Fruit fly (Drosophila melanogaster) whole organism, embryonic: ENCODE data around the gene BG642163.
A peak's percentile ranks its signal among the peaks of the same experiment; 100 is the strongest.

Experiments
- Antp ChIP-seq: fragments of 200-800 bp; sonication (Bioruptor generic); optimal IDR thresholded peaks from 3 replicates; lab custom pipeline; 2016; ENCODE audit warnings: missing biosample characterization, missing genetic modification characterization
- Bgb ChIP-seq: fragments of 200-800 bp; sonication (Bioruptor generic); IDR thresholded peaks from 2 replicates; pipeline ENCODE4 v1.3.6; 2022; ENCODE audit warnings: missing biosample characterization, missing genetic modification characterization; ENCODE audit not compliant: partially characterized antibody
- CG10543 ChIP-seq: fragments of 200-800 bp; sonication (Bioruptor generic); optimal IDR thresholded peaks from 3 replicates; lab custom pipeline; 2017; ENCODE audit warnings: missing biosample characterization, mild to moderate bottlenecking, missing genetic modification characterization, moderate library complexity
- CG11247 ChIP-seq: fragments of 200-800 bp; sonication (Bioruptor generic); IDR thresholded peaks from 2 replicates; pipeline ENCODE4 v1.3.6; 2022; ENCODE audit warnings: missing biosample characterization, missing genetic modification characterization
- CG12219 ChIP-seq: fragments of 200-800 bp; sonication (Bioruptor generic); optimal IDR thresholded peaks from 3 replicates; lab custom pipeline; 2018; ENCODE audit warnings: missing biosample characterization, mild to moderate bottlenecking, missing genetic modification characterization
- CG12391 ChIP-seq: fragments of 200-800 bp; sonication (Bioruptor generic); optimal IDR thresholded peaks from 3 replicates; lab custom pipeline; 2018; ENCODE audit warnings: missing biosample characterization, mild to moderate bottlenecking, missing genetic modification characterization, moderate library complexity
- CG13287 ChIP-seq: fragments of 200-800 bp; sonication (Bioruptor generic); IDR thresholded peaks from 2 replicates; pipeline ENCODE4 v1.3.6; 2022; ENCODE audit warnings: missing biosample characterization, missing genetic modification characterization; ENCODE audit not compliant: partially characterized antibody
- CG13624 ChIP-seq: fragments of 200-800 bp; sonication (Bioruptor generic); optimal IDR thresholded peaks from 2 replicates; lab custom pipeline; 2016; ENCODE audit warnings: missing biosample characterization, missing genetic modification characterization
- CG1529 ChIP-seq: fragments of 200-800 bp; sonication (Bioruptor generic); optimal IDR thresholded peaks from 3 replicates; lab custom pipeline; 2018; ENCODE audit warnings: missing biosample characterization, missing genetic modification characterization
- CG15479 ChIP-seq: fragments of 200-800 bp; sonication (Bioruptor generic); optimal IDR thresholded peaks from 3 replicates; lab custom pipeline; 2019; ENCODE audit warnings: missing biosample characterization, mild to moderate bottlenecking, missing genetic modification characterization, moderate library complexity
- CG17829 ChIP-seq: fragments of 200-800 bp; optimal IDR thresholded peaks from 2 replicates; lab custom pipeline; 2019; ENCODE audit warnings: missing biosample characterization, mild to moderate bottlenecking, missing genetic modification characterization, moderate library complexity
- CG18011 ChIP-seq: fragments of 200-800 bp; sonication (Bioruptor generic); optimal IDR thresholded peaks from 2 replicates; lab custom pipeline; 2017; ENCODE audit warnings: missing biosample characterization, missing genetic modification characterization, mild to moderate bottlenecking, moderate library complexity, missing genotype
- CG31388 ChIP-seq: fragments of 200-800 bp; sonication (Bioruptor generic); optimal IDR thresholded peaks from 2 replicates; lab custom pipeline; 2016; ENCODE audit warnings: missing biosample characterization, missing genetic modification characterization
- CG3726 ChIP-seq: fragments of 200-800 bp; sonication (Bioruptor generic); IDR thresholded peaks from 3 replicates; pipeline ENCODE4, ENCODE4 v1.3.6; 2022; ENCODE audit warnings: missing biosample characterization, missing genetic modification characterization
- CG4424 ChIP-seq: fragments of 200-800 bp; sonication (Bioruptor generic); optimal IDR thresholded peaks from 3 replicates; lab custom pipeline; 2016; ENCODE audit warnings: missing biosample characterization, missing genetic modification characterization
- CG4707 ChIP-seq: fragments of 200-800 bp; sonication (Bioruptor generic); optimal IDR thresholded peaks from 2 replicates; lab custom pipeline; 2018; ENCODE audit warnings: missing biosample characterization, mild to moderate bottlenecking, missing genetic modification characterization, moderate library complexity
- CG4854 ChIP-seq: fragments of 200-800 bp; sonication (Bioruptor generic); optimal IDR thresholded peaks from 2 replicates; lab custom pipeline; 2016; ENCODE audit warnings: missing biosample characterization, missing genetic modification characterization, inconsistent platforms
- CG5180 ChIP-seq: fragments of 200-800 bp; sonication (Bioruptor generic); optimal IDR thresholded peaks from 3 replicates; lab custom pipeline; 2017; ENCODE audit warnings: missing biosample characterization, missing genetic modification characterization, mild to moderate bottlenecking, moderate library complexity, missing genetic modification reagents
- CG5245 ChIP-seq: fragments of 200-800 bp; sonication (Bioruptor generic); optimal IDR thresholded peaks from 3 replicates; lab custom pipeline; 2016; ENCODE audit warnings: missing biosample characterization, missing genetic modification characterization
- CG7987 ChIP-seq: fragments of 200-800 bp; sonication (Bioruptor generic); optimal IDR thresholded peaks from 2 replicates; lab custom pipeline; 2018; ENCODE audit warnings: missing biosample characterization, mild to moderate bottlenecking, missing genetic modification characterization, moderate library complexity
- CG8765 ChIP-seq: fragments of 200-800 bp; sonication (Bioruptor generic); IDR thresholded peaks from 2 replicates; pipeline ENCODE4 v1.3.6; 2022; ENCODE audit warnings: missing biosample characterization, missing genetic modification characterization
- CTCF ChIP-seq: fragments of 200-800 bp; sonication (Bioruptor generic); optimal IDR thresholded peaks from 2 replicates; lab custom pipeline; 2017; ENCODE audit warnings: missing biosample characterization, mild to moderate bottlenecking, missing genetic modification characterization, moderate library complexity
- Chrac-16 ChIP-seq: fragments of 200-800 bp; sonication (Bioruptor generic); optimal IDR thresholded peaks from 3 replicates; lab custom pipeline; 2016; ENCODE audit warnings: missing biosample characterization, missing genetic modification characterization
- CoRest ChIP-seq: fragments of 200-800 bp; sonication (Bioruptor generic); optimal IDR thresholded peaks from 3 replicates; lab custom pipeline; 2018; ENCODE audit warnings: missing biosample characterization, mild to moderate bottlenecking, missing genetic modification characterization, moderate library complexity
- Dbx ChIP-seq: fragments of 200-800 bp; sonication (Bioruptor generic); IDR thresholded peaks from 3 replicates; pipeline ENCODE4 v1.3.6; 2022; ENCODE audit warnings: missing biosample characterization, missing genetic modification characterization
- Deaf1 ChIP-seq: fragments of 200-800 bp; optimal IDR thresholded peaks from 3 replicates; lab custom pipeline; 2019; ENCODE audit warnings: missing biosample characterization, mild to moderate bottlenecking, missing genetic modification characterization, moderate library complexity
- HLH3B ChIP-seq: fragments of 200-800 bp; sonication (Bioruptor generic); IDR thresholded peaks from 2 replicates; pipeline ENCODE4 v1.3.6; 2022; ENCODE audit warnings: missing biosample characterization, missing genetic modification characterization
- HLH4C ChIP-seq: fragments of 200-800 bp; sonication (Bioruptor generic); IDR thresholded peaks from 3 replicates; pipeline ENCODE4 v1.3.6; 2022; ENCODE audit warnings: missing biosample characterization, missing genetic modification characterization; ENCODE audit not compliant: partially characterized antibody
- Max ChIP-seq: fragments of 200-800 bp; sonication (Bioruptor generic); optimal IDR thresholded peaks from 2 replicates; lab custom pipeline; 2016; ENCODE audit warnings: missing biosample characterization, mild to moderate bottlenecking, missing genetic modification characterization
- Med ChIP-seq: fragments of 200-800 bp; sonication (Bioruptor generic); peaks from one replicate; lab custom pipeline; 2016; ENCODE audit warnings: missing biosample characterization, missing genetic modification characterization, mild to moderate bottlenecking, inconsistent platforms, moderate library complexity
- Sin3A ChIP-seq: fragments of >200 bp; optimal IDR thresholded peaks from 2 replicates; lab custom pipeline; 2018
- ara ChIP-seq: fragments of 200-800 bp; sonication (Bioruptor generic); IDR thresholded peaks from 2 replicates; pipeline ENCODE4 v1.3.6; 2022; ENCODE audit warnings: missing biosample characterization, missing genetic modification characterization
- br ChIP-seq: fragments of >200 bp; optimal IDR thresholded peaks from 2 replicates; lab custom pipeline; 2017
- chinmo ChIP-seq: fragments of 200-800 bp; sonication (Bioruptor generic); IDR thresholded peaks from 4 replicates; pipeline ENCODE4 v1.3.6; 2022; ENCODE audit warnings: missing biosample characterization, missing genetic modification characterization; ENCODE audit not compliant: partially characterized antibody
- chm ChIP-seq: fragments of 200-800 bp; sonication (Bioruptor generic); IDR thresholded peaks from 2 replicates; pipeline ENCODE4 v1.3.6; 2022; ENCODE audit warnings: missing biosample characterization, missing genetic modification characterization
- chn ChIP-seq: fragments of 200-800 bp; sonication (Bioruptor generic); optimal IDR thresholded peaks from 2 replicates; lab custom pipeline; 2016; ENCODE audit warnings: missing biosample characterization, missing genetic modification characterization
- crc ChIP-seq: fragments of 200-800 bp; sonication (Bioruptor generic); optimal IDR thresholded peaks from 2 replicates; lab custom pipeline; 2016; ENCODE audit warnings: missing biosample characterization, missing genetic modification characterization
- dimm ChIP-seq: fragments of 200-800 bp; sonication (Bioruptor generic); IDR thresholded peaks from 2 replicates; pipeline ENCODE4 v1.3.6; 2022; ENCODE audit warnings: missing biosample characterization, missing genetic modification characterization
- dmrt11E ChIP-seq: fragments of 200-800 bp; sonication (Bioruptor generic); optimal IDR thresholded peaks from 3 replicates; lab custom pipeline; 2018; ENCODE audit warnings: missing biosample characterization, mild to moderate bottlenecking, missing genetic modification characterization, moderate library complexity
- knrl ChIP-seq: fragments of 200-800 bp; sonication (Bioruptor generic); IDR thresholded peaks from 3 replicates; pipeline ENCODE4 v1.3.6; 2022; ENCODE audit warnings: missing biosample characterization, missing genetic modification characterization; ENCODE audit not compliant: partially characterized antibody
- lbe ChIP-seq: fragments of 200-800 bp; sonication (Bioruptor generic); optimal IDR thresholded peaks from 2 replicates; lab custom pipeline; 2016; ENCODE audit warnings: missing biosample characterization, mild to moderate bottlenecking, missing genetic modification characterization
- maf-S ChIP-seq: fragments of 200-800 bp; sonication (Bioruptor generic); optimal IDR thresholded peaks from 2 replicates; lab custom pipeline; 2016; ENCODE audit warnings: missing biosample characterization, missing genetic modification characterization
- nau ChIP-seq: fragments of 200-800 bp; sonication (Bioruptor generic); optimal IDR thresholded peaks from 3 replicates; lab custom pipeline; 2017; ENCODE audit warnings: missing biosample characterization, mild to moderate bottlenecking, missing genetic modification characterization, missing genetic modification reagents
- pita ChIP-seq: fragments of 200-800 bp; sonication (Bioruptor generic); optimal IDR thresholded peaks from 2 replicates; lab custom pipeline; 2017; ENCODE audit warnings: missing biosample characterization, mild to moderate bottlenecking, missing genetic modification characterization
- ranshi ChIP-seq: fragments of 200-800 bp; sonication (Bioruptor generic); IDR thresholded peaks from 2 replicates; pipeline ENCODE4 v1.3.6; 2022; ENCODE audit warnings: missing biosample characterization, missing genetic modification characterization
- scrt ChIP-seq: fragments of 200-800 bp; sonication (Bioruptor generic); optimal IDR thresholded peaks from 2 replicates; lab custom pipeline; 2018; ENCODE audit warnings: missing biosample characterization, mild to moderate bottlenecking, missing genetic modification characterization, moderate library complexity
- sens ChIP-seq: fragments of 200-800 bp; sonication (Bioruptor generic); peaks from one replicate; lab custom pipeline; 2016; ENCODE audit warnings: missing biosample characterization, missing genetic modification characterization
- seq ChIP-seq: fragments of 200-800 bp; sonication (Bioruptor generic); IDR thresholded peaks from 2 replicates; pipeline ENCODE4 v1.3.6; 2022; ENCODE audit warnings: missing biosample characterization, missing genetic modification characterization
- stwl ChIP-seq: fragments of 200-800 bp; sonication (Bioruptor generic); optimal IDR thresholded peaks from 3 replicates; lab custom pipeline; 2018; ENCODE audit warnings: missing biosample characterization, mild to moderate bottlenecking, missing genetic modification characterization, moderate library complexity
- twi ChIP-seq: fragments of 200-800 bp; optimal IDR thresholded peaks from 2 replicates; lab custom pipeline; 2019; ENCODE audit warnings: missing biosample characterization, mild to moderate bottlenecking, missing genetic modification characterization, moderate library complexity
- usp ChIP-seq: fragments of >200 bp; optimal IDR thresholded peaks from 2 replicates; lab custom pipeline; 2017; ENCODE audit warnings: missing biosample characterization, missing genetic modification characterization
- vfl ChIP-seq: fragments of 200-800 bp; sonication (Bioruptor generic); optimal IDR thresholded peaks from 2 replicates; lab custom pipeline; 2016; ENCODE audit warnings: missing biosample characterization, missing genetic modification characterization
- zfh2 ChIP-seq: fragments of 200-800 bp; sonication (Bioruptor generic); optimal IDR thresholded peaks from 2 replicates; lab custom pipeline; 2016; ENCODE audit warnings: missing biosample characterization, missing genetic modification characterization

The BG642163 gene

dm6 chr2L:4660932-4661331 is 19.8 kb downstream of the BG642163 start (continued):
- TF ChIP-seq HLH4C (GFP tag; lab: Robert Waterston, UW) = 0 out of 3 replicates have a peak, but pooled peaks have one; percentile 6
- TF ChIP-seq lbe = no peak
- peak; percentile 94 for TF ChIP-seq CTCF (GFP tag; lab: Kevin White, UChicago)
- no peak for TF ChIP-seq CG8765 (GFP tag; lab: Robert Waterston, UW)
- TF ChIP-seq crc (GFP tag; lab: Kevin White, UChicago) = no peak
- TF ChIP-seq CG11247 (GFP tag; lab: Robert Waterston, UW) = no peak
- TF ChIP-seq Antp (GFP tag; lab: Kevin White, UChicago) = no peak
- TF ChIP-seq CG4424 = no peak
- TF ChIP-seq dimm (GFP tag; lab: Robert Waterston, UW) = no peak
- TF ChIP-seq chn (GFP tag; lab: Kevin White, UChicago) = no peak
- no peak for TF ChIP-seq maf-S (GFP tag; lab: Kevin White, UChicago)
- no peak for TF ChIP-seq Chrac-16
- no peak for TF ChIP-seq CG7987 (GFP tag; lab: Kevin White, UChicago)
- peak; percentile 87 for TF ChIP-seq Med (GFP tag; lab: Kevin White, UChicago)
- no peak for TF ChIP-seq Dbx (GFP tag; lab: Robert Waterston, UW)
- TF ChIP-seq ranshi = no peak
- no peak for TF ChIP-seq Sin3A
- TF ChIP-seq CG17829 = no peak
- no peak for TF ChIP-seq CG10543 (GFP tag; lab: Kevin White, UChicago)
- no peak for TF ChIP-seq CG5180 (GFP tag; lab: Kevin White, UChicago)
- no peak for TF ChIP-seq ara
- no peak for TF ChIP-seq CG3726 (GFP tag; lab: Robert Waterston, UW)
- no peak for TF ChIP-seq dmrt11E (tag; lab: Kevin White, UChicago)
- TF ChIP-seq CG12391 (tag; lab: Kevin White, UChicago) = no peak
- peak; percentile 66 for TF ChIP-seq CG18011
- no peak for TF ChIP-seq CoRest (tag; lab: Kevin White, UChicago)
- no peak for TF ChIP-seq CG5245
- TF ChIP-seq Bgb (GFP tag; lab: Robert Waterston, UW) = peak; percentile 71
- TF ChIP-seq HLH3B = no peak
- no peak for TF ChIP-seq zfh2 (GFP tag; lab: Kevin White, UChicago)
- TF ChIP-seq CG4854 (GFP tag; lab: Kevin White, UChicago) = no peak
- TF ChIP-seq chinmo (GFP tag; lab: Robert Waterston, UW) = no peak
- peak; percentile 65 for TF ChIP-seq sens (GFP tag; lab: Kevin White, UChicago)
- no peak for TF ChIP-seq Max (GFP tag; lab: Kevin White, UChicago)
- no peak for TF ChIP-seq br (lab: Kevin White, UChicago)
- no peak for TF ChIP-seq seq (GFP tag; lab: Robert Waterston, UW)
- no peak for TF ChIP-seq Deaf1
- TF ChIP-seq CG4707 (GFP tag; lab: Kevin White, UChicago) = no peak
- no peak for TF ChIP-seq CG12219 (GFP tag; lab: Kevin White, UChicago)
- TF ChIP-seq nau (GFP tag; lab: Kevin White, UChicago) = no peak
- no peak for TF ChIP-seq chm (GFP tag; lab: Robert Waterston, UW)
- TF ChIP-seq CG1529 (GFP tag; lab: Kevin White, UChicago) = no peak
- TF ChIP-seq knrl (GFP tag; lab: Robert Waterston, UW) = peak; percentile 60; the same call in 2 of the 3 replicates
- TF ChIP-seq CG15479 (GFP tag; lab: Kevin White, UChicago) = no peak
- TF ChIP-seq CG13624 (GFP tag; lab: Kevin White, UChicago) = no peak
- no peak for TF ChIP-seq vfl (GFP tag; lab: Kevin White, UChicago)
- no peak for TF ChIP-seq usp (GFP tag; lab: Kevin White, UChicago)
- no peak for TF ChIP-seq CG31388
- TF ChIP-seq twi (tag; lab: Kevin White, UChicago) = no peak
- TF ChIP-seq CG13287 (GFP tag; lab: Robert Waterston, UW) = peak; percentile 42; the same call in 1 of the 2 replicates
- peak; percentile 2 for TF ChIP-seq pita (GFP tag; lab: Kevin White, UChicago)
- TF ChIP-seq stwl (tag; lab: Kevin White, UChicago) = peak; percentile 35
- no peak for TF ChIP-seq scrt
